Fruit fly (Drosophila melanogaster) Kc167 (cell line): ENCODE measurements around the gene CG5611.

Experiments used
- Myc ChIP-seq: fragments of >200 bp; optimal IDR thresholded peaks from 2 replicates; lab custom pipeline; 2017; ENCODE audit warnings: missing external identifiers
- Sin3A ChIP-seq: fragments of >200 bp; optimal IDR thresholded peaks from 2 replicates; lab custom pipeline; 2018; ENCODE audit warnings: missing external identifiers
- h ChIP-seq: fragments of >200 bp; optimal IDR thresholded peaks from 3 replicates; lab custom pipeline; 2018; ENCODE audit warnings: missing external identifiers
- insv ChIP-seq: fragments of >200 bp; optimal IDR thresholded peaks from 3 replicates; lab custom pipeline; 2018; ENCODE audit warnings: missing external identifiers
- psq ChIP-seq: fragments of >200 bp; optimal IDR thresholded peaks from 2 replicates; lab custom pipeline; 2017; ENCODE audit warnings: missing external identifiers
- ttk ChIP-seq: sonication (Bioruptor generic); optimal IDR thresholded peaks from 2 replicates; lab custom pipeline; 2017; ENCODE audit warnings: missing external identifiers

Gene CG5611

dm6 chr3R:27636010-27636584, at the start of gene CG5611, which contains the start of gene Mtl:
CG5611 (minus strand) TSS chr3R:27636060.
Mtl (plus strand) TSS chr3R:27636412.
- no peak for TF ChIP-seq h (lab: Kevin White, UChicago)
- no peak for TF ChIP-seq psq (lab: Kevin White, UChicago)
- no peak for TF ChIP-seq ttk (lab: Kevin White, UChicago)
- no peak for TF ChIP-seq insv
- TF ChIP-seq Myc = no peak
- no peak for TF ChIP-seq Sin3A

dm6 chr3R:27685539-27686012, 49.7 kb upstream of the CG5611 start, which contains the start of gene CG12880:
CG12880 (plus strand) TSS chr3R:27685962.
- no peak for TF ChIP-seq Sin3A
- TF ChIP-seq psq (lab: Kevin White, UChicago) = no peak
- no peak for TF ChIP-seq Myc
- TF ChIP-seq h (lab: Kevin White, UChicago) = no peak
- TF ChIP-seq insv = no peak
- TF ChIP-seq ttk (lab: Kevin White, UChicago) = no peak

dm6 chr3R:27685074-27685473, 49.2 kb upstream of the CG5611 start:
- TF ChIP-seq ttk (lab: Kevin White, UChicago) = no peak
- TF ChIP-seq psq (lab: Kevin White, UChicago) = no peak
- TF ChIP-seq Myc = no peak
- no peak for TF ChIP-seq h (lab: Kevin White, UChicago)
- no peak for TF ChIP-seq Sin3A
- no peak for TF ChIP-seq insv

- TF ChIP-seq h (lab: Kevin White, UChicago) (no peak), Sin3A (no peak), Myc (no peak), insv (no peak), ttk (lab: Kevin White, UChicago) (no peak), psq (lab: Kevin White, UChicago) (no peak)
Measured at dm6 chr3R:27681799-27682198, 45.9 kb upstream of the CG5611 start, which contains the start of gene Sce. Sce (minus strand) TSS chr3R:27682029.

dm6 chr3R:27679667-27680066, 43.8 kb upstream of the CG5611 start:
- TF ChIP-seq ttk (lab: Kevin White, UChicago) (no peak), Myc (no peak), h (lab: Kevin White, UChicago) (no peak), psq (lab: Kevin White, UChicago) (no peak), Sin3A (no peak), insv (no peak)

dm6 chr3R:27679019-27679418, 43.2 kb upstream of the CG5611 start, which contains the start of gene CG12883:
CG12883 (plus strand) TSS chr3R:27679291.
- TF ChIP-seq Sin3A (no peak), insv (no peak), Myc (no peak), h (lab: Kevin White, UChicago) (no peak)

- no peak for TF ChIP-seq insv
- TF ChIP-seq h (lab: Kevin White, UChicago) = no peak
- TF ChIP-seq ttk (lab: Kevin White, UChicago) = no peak
- TF ChIP-seq psq (lab: Kevin White, UChicago) = no peak
- TF ChIP-seq Sin3A = no peak
- no peak for TF ChIP-seq Myc
Measured at dm6 chr3R:27677174-27677726, 41.4 kb upstream of the CG5611 start, which contains the start of gene Hsdl2. Hsdl2 (plus strand) TSS chr3R:27677522.

dm6 chr3R:27662857-27663256, 27.0 kb upstream of the CG5611 start:
- no peak for TF ChIP-seq Myc
- no peak for TF ChIP-seq psq (lab: Kevin White, UChicago)
- TF ChIP-seq h (lab: Kevin White, UChicago) = no peak
- TF ChIP-seq Sin3A = no peak
- no peak for TF ChIP-seq ttk (lab: Kevin White, UChicago)
- no peak for TF ChIP-seq insv

dm6 chr3R:27661971-27662489, 26.2 kb upstream of the CG5611 start, which contains the start of gene unc80:
unc80 (plus strand) TSS chr3R:27662439.
- TF ChIP-seq Myc (no peak), psq (lab: Kevin White, UChicago) (no peak), h (lab: Kevin White, UChicago) (no peak), Sin3A (no peak), ttk (lab: Kevin White, UChicago) (no peak), insv (no peak)

dm6 chr3R:27661389-27661788, 25.5 kb upstream of the CG5611 start:
- TF ChIP-seq Myc (no peak), h (lab: Kevin White, UChicago) (no peak), ttk (lab: Kevin White, UChicago) (no peak), Sin3A (no peak), insv (no peak), psq (lab: Kevin White, UChicago) (no peak)

dm6 chr3R:27660127-27660579, 24.3 kb upstream of the CG5611 start, which contains the start of gene Mlc1:
Mlc1 (minus strand) TSS chr3R:27660177.
- TF ChIP-seq ttk (lab: Kevin White, UChicago) (no peak), h (lab: Kevin White, UChicago) (no peak), insv (no peak), Myc (no peak), psq (lab: Kevin White, UChicago) (no peak), Sin3A (no peak)

- TF ChIP-seq h (lab: Kevin White, UChicago) = no peak
- no peak for TF ChIP-seq Sin3A
- no peak for TF ChIP-seq Myc
- TF ChIP-seq insv = no peak
- TF ChIP-seq ttk (lab: Kevin White, UChicago) = no peak
- TF ChIP-seq psq (lab: Kevin White, UChicago) = no peak
Measured at dm6 chr3R:27656686-27657535, 21.1 kb upstream of the CG5611 start, which contains the start of gene tau. tau (minus strand) TSS chr3R:27656996.
